Fruit fly (Drosophila melanogaster) whole organism, embryonic: Measurements from ENCODE around the gene Pif1A.

ENCODE experiments used
- Adf1 ChIP-seq: fragments of 200-800 bp; sonication (Bioruptor generic); IDR thresholded peaks from 2 replicates; pipeline ENCODE4 v1.3.6; 2022; ENCODE audit warnings: missing biosample characterization, missing genetic modification characterization
- BtbVII ChIP-seq: fragments of 200-800 bp; sonication (Bioruptor generic); optimal IDR thresholded peaks from 3 replicates; lab custom pipeline; 2017; ENCODE audit warnings: missing biosample characterization, mild to moderate bottlenecking, missing genetic modification characterization
- Bteb2 ChIP-seq: fragments of 200-800 bp; sonication (Bioruptor generic); optimal IDR thresholded peaks from 2 replicates; lab custom pipeline; 2016; ENCODE audit warnings: missing biosample characterization, missing genetic modification characterization
- CG10209 ChIP-seq: fragments of 200-800 bp; sonication (Bioruptor generic); optimal IDR thresholded peaks from 3 replicates; lab custom pipeline; 2017; ENCODE audit warnings: missing biosample characterization, mild to moderate bottlenecking, missing genetic modification characterization, missing genetic modification reagents
- CG10431 ChIP-seq: fragments of 200-800 bp; sonication (Bioruptor generic); optimal IDR thresholded peaks from 3 replicates; lab custom pipeline; 2018; ENCODE audit warnings: missing biosample characterization, mild to moderate bottlenecking, missing genetic modification characterization
- CG11456 ChIP-seq: fragments of 200-800 bp; sonication (Bioruptor generic); IDR thresholded peaks from 3 replicates; pipeline ENCODE4 v1.3.6; 2022; ENCODE audit warnings: missing biosample characterization, missing genetic modification characterization
- CG11504 ChIP-seq: fragments of 200-800 bp; sonication (Bioruptor generic); optimal IDR thresholded peaks from 3 replicates; lab custom pipeline; 2019; ENCODE audit warnings: missing biosample characterization, mild to moderate bottlenecking, missing genetic modification characterization, moderate library complexity
- CG12236 ChIP-seq: fragments of 200-800 bp; sonication (Bioruptor generic); optimal IDR thresholded peaks from 2 replicates; lab custom pipeline; 2016; ENCODE audit warnings: missing biosample characterization, missing genetic modification characterization
- CG12299 ChIP-seq: fragments of 200-800 bp; sonication (Bioruptor generic); optimal IDR thresholded peaks from 2 replicates; lab custom pipeline; 2018; ENCODE audit warnings: missing biosample characterization, mild to moderate bottlenecking, missing genetic modification characterization
- CG12769 ChIP-seq: fragments of 200-800 bp; sonication (Bioruptor generic); optimal IDR thresholded peaks from 2 replicates; lab custom pipeline; 2019; ENCODE audit warnings: missing biosample characterization, mild to moderate bottlenecking, missing genetic modification characterization, moderate library complexity
- CG15514 ChIP-seq: fragments of 200-800 bp; sonication (Bioruptor generic); optimal IDR thresholded peaks from 3 replicates; lab custom pipeline; 2017; ENCODE audit warnings: missing biosample characterization, missing genetic modification characterization, mild to moderate bottlenecking, moderate library complexity, missing genetic modification reagents
- CG17612 ChIP-seq: fragments of 200-800 bp; sonication (Bioruptor generic); IDR thresholded peaks from 2 replicates; pipeline ENCODE4 v1.3.6; 2022; ENCODE audit warnings: missing biosample characterization, missing genetic modification characterization
- CG17829 ChIP-seq: fragments of 200-800 bp; optimal IDR thresholded peaks from 2 replicates; lab custom pipeline; 2019; ENCODE audit warnings: missing biosample characterization, mild to moderate bottlenecking, missing genetic modification characterization, moderate library complexity
- CG18599 ChIP-seq: fragments of 200-800 bp; sonication (Bioruptor generic); optimal IDR thresholded peaks from 3 replicates; lab custom pipeline; 2017; ENCODE audit warnings: missing biosample characterization, missing genetic modification characterization, mild to moderate bottlenecking, moderate library complexity, missing genetic modification reagents
- CG3065 ChIP-seq: fragments of 200-800 bp; sonication (Bioruptor generic); optimal IDR thresholded peaks from 2 replicates; lab custom pipeline; 2016; ENCODE audit warnings: missing biosample characterization, missing genetic modification characterization
- CG3838 ChIP-seq: fragments of 200-800 bp; sonication (Bioruptor generic); optimal IDR thresholded peaks from 3 replicates; lab custom pipeline; 2016; ENCODE audit warnings: missing biosample characterization, missing genetic modification characterization
- CG3847 ChIP-seq: fragments of 200-800 bp; sonication (Bioruptor generic); IDR thresholded peaks from 2 replicates; pipeline ENCODE4 v1.3.6; 2022; ENCODE audit warnings: missing biosample characterization, missing genetic modification characterization
- CG4282 ChIP-seq: fragments of 200-800 bp; sonication (Bioruptor generic); optimal IDR thresholded peaks from 2 replicates; lab custom pipeline; 2016; ENCODE audit warnings: missing biosample characterization, missing genetic modification characterization
- CG4617 ChIP-seq: fragments of 200-800 bp; sonication (Bioruptor generic); optimal IDR thresholded peaks from 3 replicates; lab custom pipeline; 2016; ENCODE audit warnings: missing biosample characterization, missing genetic modification characterization, borderline replicate concordance
- CG4854 ChIP-seq: fragments of 200-800 bp; sonication (Bioruptor generic); optimal IDR thresholded peaks from 2 replicates; lab custom pipeline; 2016; ENCODE audit warnings: missing biosample characterization, missing genetic modification characterization, inconsistent platforms
- CG7357 ChIP-seq: fragments of 200-800 bp; sonication (Bioruptor generic); IDR thresholded peaks from 3 replicates; pipeline ENCODE4 v1.3.6; 2022; ENCODE audit warnings: missing biosample characterization, missing genetic modification characterization
- Doc3 ChIP-seq: fragments of 200-800 bp; sonication (Bioruptor generic); IDR thresholded peaks from 3 replicates; pipeline ENCODE4 v1.3.6; 2022; ENCODE audit warnings: missing biosample characterization, missing genetic modification characterization; ENCODE audit not compliant: partially characterized antibody
- Eip74EF ChIP-seq, 2 experiments: fragments of 200-800 bp in 1 of 2; fragments of >200 bp in 1 of 2; sonication (Bioruptor generic) in 1 of 2; optimal IDR thresholded peaks; 2 replicates each; lab custom pipeline; 2017 to 2019; ENCODE audit warnings: missing biosample characterization in 2 of 2, missing genetic modification characterization in 2 of 2, mild to moderate bottlenecking in 1 of 2, moderate library complexity in 1 of 2
- Ets65A ChIP-seq: fragments of 200-800 bp; sonication (Bioruptor generic); peaks from one replicate; lab custom pipeline; 2016; ENCODE audit warnings: missing biosample characterization, missing genetic modification characterization
- GATAe ChIP-seq: fragments of 200-800 bp; sonication (Bioruptor generic); conservative IDR thresholded peaks from 2 replicates; pipeline ENCODE4 v1.3.6; 2022; ENCODE audit warnings: missing biosample characterization, missing genetic modification characterization
- H2.0 ChIP-seq: fragments of 200-800 bp; sonication (Bioruptor generic); IDR thresholded peaks from 2 replicates; pipeline ENCODE4 v1.3.6; 2022; ENCODE audit warnings: missing biosample characterization, missing genetic modification characterization
- HLHmδ ChIP-seq: fragments of 200-800 bp; sonication (Bioruptor generic); optimal IDR thresholded peaks from 2 replicates; lab custom pipeline; 2018; ENCODE audit warnings: missing biosample characterization, mild to moderate bottlenecking, missing genetic modification characterization, moderate library complexity
- HmgZ ChIP-seq: fragments of 200-800 bp; sonication (Bioruptor generic); optimal IDR thresholded peaks from 2 replicates; lab custom pipeline; 2018; ENCODE audit warnings: missing biosample characterization, mild to moderate bottlenecking, missing genetic modification characterization
- Hr51 ChIP-seq, 2 experiments: fragments of 200-800 bp; sonication (Bioruptor generic); optimal IDR thresholded peaks; 2 replicates in 1 of 2; 3 replicates in 1 of 2; lab custom pipeline; 2016 to 2018; ENCODE audit warnings: missing biosample characterization in 2 of 2, missing genetic modification characterization in 2 of 2, mild to moderate bottlenecking in 1 of 2, moderate library complexity in 1 of 2
- Lhr ChIP-seq: fragments of 200-800 bp; sonication (Bioruptor generic); optimal IDR thresholded peaks from 3 replicates; lab custom pipeline; 2017; ENCODE audit warnings: mild to moderate bottlenecking, missing biosample characterization, missing genetic modification reagents, missing genetic modification characterization
- Lim3 ChIP-seq: fragments of 200-800 bp; sonication (Bioruptor generic); IDR thresholded peaks from 2 replicates; pipeline ENCODE4 v1.3.6; 2022; ENCODE audit warnings: missing biosample characterization, missing genetic modification characterization
- Mad ChIP-seq: fragments of 200-800 bp; sonication (Bioruptor generic); optimal IDR thresholded peaks from 2 replicates; lab custom pipeline; 2016; ENCODE audit warnings: missing biosample characterization, missing genetic modification characterization
- Nf-YA ChIP-seq: fragments of 200-800 bp; sonication (Bioruptor generic); IDR thresholded peaks from 2 replicates; pipeline ENCODE4 v1.3.6; 2022; ENCODE audit warnings: missing biosample characterization, missing genetic modification characterization
- Pdp1 ChIP-seq, 2 experiments: fragments of 200-800 bp; sonication (Bioruptor generic); optimal IDR thresholded peaks; 3 replicates each; lab custom pipeline; 2016; ENCODE audit warnings: missing biosample characterization in 2 of 2, missing genetic modification characterization in 2 of 2, mild to moderate bottlenecking in 1 of 2, moderate library complexity in 1 of 2
- abd-A ChIP-seq: fragments of 200-800 bp; sonication (Bioruptor generic); optimal IDR thresholded peaks from 3 replicates; lab custom pipeline; 2019; ENCODE audit warnings: missing biosample characterization, mild to moderate bottlenecking, missing genetic modification characterization, moderate library complexity
- btn ChIP-seq: fragments of 200-800 bp; sonication (Bioruptor generic); optimal IDR thresholded peaks from 2 replicates; lab custom pipeline; 2016; ENCODE audit warnings: missing biosample characterization, missing genetic modification characterization
- chinmo ChIP-seq: fragments of 200-800 bp; sonication (Bioruptor generic); IDR thresholded peaks from 4 replicates; pipeline ENCODE4 v1.3.6; 2022; ENCODE audit warnings: missing biosample characterization, missing genetic modification characterization; ENCODE audit not compliant: partially characterized antibody
- ci ChIP-seq: fragments of 200-800 bp; sonication (Bioruptor generic); IDR thresholded peaks from 3 replicates; pipeline ENCODE4 v1.3.6; 2022; ENCODE audit warnings: missing biosample characterization, missing genetic modification characterization
- dimm ChIP-seq: fragments of 200-800 bp; sonication (Bioruptor generic); IDR thresholded peaks from 2 replicates; pipeline ENCODE4 v1.3.6; 2022; ENCODE audit warnings: missing biosample characterization, missing genetic modification characterization
- dm ChIP-seq: fragments of 200-800 bp; sonication (Bioruptor generic); optimal IDR thresholded peaks from 3 replicates; lab custom pipeline; 2016; ENCODE audit warnings: missing biosample characterization, missing genetic modification characterization
- en ChIP-seq: fragments of 200-800 bp; sonication (Bioruptor generic); optimal IDR thresholded peaks from 2 replicates; lab custom pipeline; 2016; ENCODE audit warnings: missing biosample characterization, missing genetic modification characterization
- fd3F ChIP-seq: fragments of 200-800 bp; sonication (Bioruptor generic); optimal IDR thresholded peaks from 2 replicates; lab custom pipeline; 2018; ENCODE audit warnings: missing biosample characterization, mild to moderate bottlenecking, missing genetic modification characterization, moderate library complexity
- fd64A ChIP-seq: fragments of 200-800 bp; sonication (Bioruptor generic); optimal IDR thresholded peaks from 3 replicates; lab custom pipeline; 2018; ENCODE audit warnings: missing biosample characterization, mild to moderate bottlenecking, missing genetic modification characterization
- gt ChIP-seq: fragments of 200-800 bp; sonication (Bioruptor generic); IDR thresholded peaks from 2 replicates; pipeline ENCODE4 v1.3.6; 2022; ENCODE audit warnings: missing biosample characterization, missing genetic modification characterization
- sd ChIP-seq: fragments of 200-800 bp; sonication (Bioruptor generic); optimal IDR thresholded peaks from 3 replicates; lab custom pipeline; 2018; ENCODE audit warnings: missing biosample characterization, mild to moderate bottlenecking, missing genetic modification characterization, moderate library complexity
- slp2 ChIP-seq: fragments of 200-800 bp; sonication (Bioruptor generic); optimal IDR thresholded peaks from 2 replicates; lab custom pipeline; 2016; ENCODE audit warnings: missing biosample characterization, missing genetic modification characterization
- so ChIP-seq: fragments of 200-800 bp; sonication (Bioruptor generic); IDR thresholded peaks from 3 replicates; pipeline ENCODE4 v1.3.6; 2022; ENCODE audit warnings: missing biosample characterization, missing genetic modification characterization
- ttk ChIP-seq: fragments of 200-800 bp; sonication (Bioruptor generic); IDR thresholded peaks from 2 replicates; pipeline ENCODE4 v2.1.2; 2022; ENCODE audit warnings: missing biosample characterization, missing genetic modification characterization
- unc-4 ChIP-seq: fragments of 200-800 bp; sonication (Bioruptor generic); IDR thresholded peaks from 2 replicates; pipeline ENCODE4 v1.3.6; 2022; ENCODE audit warnings: missing biosample characterization, missing genetic modification characterization; ENCODE audit not compliant: partially characterized antibody
- wdn ChIP-seq: fragments of 200-800 bp; sonication (Bioruptor generic); IDR thresholded peaks from 2 replicates; pipeline ENCODE4 v1.3.6; 2022; ENCODE audit warnings: missing biosample characterization, missing genetic modification characterization

The Pif1A gene

DNA sequence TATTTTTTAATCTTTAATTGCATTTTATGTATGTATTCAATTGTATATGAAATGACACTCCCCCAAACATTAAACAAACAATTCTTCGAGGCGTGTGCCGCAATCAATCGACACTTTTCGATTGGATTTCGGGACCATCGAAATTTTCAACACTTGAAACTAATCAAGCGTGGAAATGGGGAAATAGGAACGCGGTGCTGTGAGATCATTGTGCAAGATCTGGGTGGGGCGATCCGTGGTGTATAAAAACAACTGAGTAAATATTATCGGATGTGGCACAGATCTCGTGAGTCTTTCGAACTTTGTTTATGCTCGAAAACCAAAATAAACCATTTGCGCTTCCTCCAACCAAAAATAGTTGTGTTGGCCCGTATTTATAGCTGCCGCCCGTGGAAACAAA, 59.7 kb downstream of the Pif1A start (continued):
- no peak for TF ChIP-seq CG15514
- peak in 1 of 2 experiments; percentile 79 for TF ChIP-seq Pdp1 (GFP tag; optimal IDR thresholded peaks at IDR 0.05; lab: Kevin White, UChicago)
- TF ChIP-seq Doc3 (GFP tag; lab: Robert Waterston, UW), result no peak
- no peak for TF ChIP-seq CG11504 (tag; lab: Kevin White, UChicago)
- TF ChIP-seq so (GFP tag; lab: Robert Waterston, UW), result peak; percentile 41; the same call in 1 of the 3 replicates
- no peak for TF ChIP-seq CG3065 (GFP tag; lab: Kevin White, UChicago)
- TF ChIP-seq abd-A (tag; lab: Kevin White, UChicago), result peak; percentile 72
- TF ChIP-seq ci (GFP tag; lab: Robert Waterston, UW), result 0 out of 3 replicates have a peak, but pooled peaks have one; percentile 33
- TF ChIP-seq CG12769, result peak; percentile 71
- TF ChIP-seq Bteb2, result no peak
- TF ChIP-seq HmgZ (tag; lab: Kevin White, UChicago), result no peak
- peak; percentile 42 for TF ChIP-seq fd64A (GFP tag; lab: Kevin White, UChicago)
- TF ChIP-seq Lim3 (GFP tag; lab: Robert Waterston, UW), result no peak
- TF ChIP-seq dimm (GFP tag; lab: Robert Waterston, UW), result no peak
- TF ChIP-seq Eip74EF (GFP tag; optimal IDR thresholded peaks at IDR 0.05; lab: Kevin White, UChicago), result peak in 1 of 2 experiments; percentile 46
- TF ChIP-seq HLHmδ, result no peak
- TF ChIP-seq ttk (GFP tag; lab: Robert Waterston, UW), result no peak
- TF ChIP-seq Hr51 (GFP tag; optimal IDR thresholded peaks at IDR 0.05; lab: Kevin White, UChicago), result no peak
- TF ChIP-seq CG12236 (GFP tag; lab: Kevin White, UChicago), result no peak
- no peak for TF ChIP-seq Mad (GFP tag; lab: Kevin White, UChicago)
- no peak for TF ChIP-seq en (GFP tag; lab: Kevin White, UChicago)
- TF ChIP-seq BtbVII (GFP tag; lab: Kevin White, UChicago), result peak; percentile 32
- TF ChIP-seq CG17612 (GFP tag; lab: Robert Waterston, UW), result no peak
- no peak for TF ChIP-seq CG10209 (GFP tag; lab: Kevin White, UChicago)
- no peak for TF ChIP-seq btn (GFP tag; lab: Kevin White, UChicago)
- TF ChIP-seq, all 482 proteins: peak for 13

dm6 chr3R:8740118-8740517, 60.9 kb downstream of the Pif1A start:
- no peak for TF ChIP-seq CG12299
- no peak for TF ChIP-seq CG3838 (GFP tag; lab: Kevin White, UChicago)
- no peak for TF ChIP-seq CG3847 (GFP tag; lab: Robert Waterston, UW)
- no peak for TF ChIP-seq slp2 (GFP tag; lab: Kevin White, UChicago)
- TF ChIP-seq Adf1 (GFP tag; lab: Robert Waterston, UW), result no peak
- TF ChIP-seq Nf-YA (GFP tag; lab: Robert Waterston, UW), result no peak
- TF ChIP-seq CG11456 (GFP tag; lab: Robert Waterston, UW), result no peak
- TF ChIP-seq chinmo (GFP tag; lab: Robert Waterston, UW), result 0 out of 4 replicates have a peak, but pooled peaks have one; percentile 10
- no peak for TF ChIP-seq Lhr (GFP tag; lab: Kevin White, UChicago)
- TF ChIP-seq CG10431 (GFP tag; lab: Kevin White, UChicago), result no peak
- no peak for TF ChIP-seq dm (GFP tag; lab: Kevin White, UChicago)
- TF ChIP-seq CG4617 (GFP tag; lab: Kevin White, UChicago), result no peak
- TF ChIP-seq CG17829, result peak; percentile 96
- TF ChIP-seq CG4854 (GFP tag; lab: Kevin White, UChicago), result no peak
- TF ChIP-seq gt (GFP tag; lab: Robert Waterston, UW), result no peak
- TF ChIP-seq CG7357 (GFP tag; lab: Robert Waterston, UW), result no peak
- no peak for TF ChIP-seq H2.0 (GFP tag; lab: Robert Waterston, UW)
- TF ChIP-seq CG18599 (GFP tag; lab: Kevin White, UChicago), result no peak
- peak; percentile 37 for TF ChIP-seq sd
- no peak for TF ChIP-seq CG4282 (GFP tag; lab: Kevin White, UChicago)
- no peak for TF ChIP-seq fd3F
- TF ChIP-seq wdn (GFP tag; lab: Robert Waterston, UW), result no peak
- TF ChIP-seq GATAe (GFP tag; lab: Robert Waterston, UW), result no peak
- TF ChIP-seq unc-4 (GFP tag; lab: Robert Waterston, UW), result no peak
- no peak for TF ChIP-seq Ets65A
